ENCODE assay signal across 5 fruit fly cellular contexts in genomic region chr2L:161453-162175, dm6.
TF ChIP-seq lines count a peak whose summit lies in the region.

No protein-coding gene starts in this region.

TF ChIP-seq in whole organism, adult, 20 proteins besides CTCF, POLR2A, EP300 and RAD21 (continued from another document):
- peak; percentile 88 for TF ChIP-seq CG7101 (tag; optimal IDR thresholded peaks at IDR 0.05; lab: Kevin White, UChicago)
- TF ChIP-seq CG5204 (GFP tag; optimal IDR thresholded peaks at IDR 0.05; lab: Kevin White, UChicago), result peak; percentile 45
- TF ChIP-seq CG14711 (tag; optimal IDR thresholded peaks at IDR 0.05; lab: Kevin White, UChicago), result peak; percentile 65
TF ChIP-seq in whole organism, adult: peak in this region for 18.

TF ChIP-seq in whole organism, embryonic, 481 proteins besides CTCF, POLR2A, EP300 and RAD21 (continued from another document and continues in another):
- TF ChIP-seq CG1024 (GFP tag; IDR thresholded peaks at IDR 0.05; lab: Robert Waterston, UW), result no peak
- no peak for TF ChIP-seq hth (optimal IDR thresholded peaks at IDR 0.05; lab: Kevin White, UChicago)
- TF ChIP-seq CG7839 (tag; optimal IDR thresholded peaks at IDR 0.05; lab: Kevin White, UChicago), result no peak
- TF ChIP-seq Camta (GFP tag; optimal IDR thresholded peaks at IDR 0.05; lab: Kevin White, UChicago), result no peak
- TF ChIP-seq br (optimal IDR thresholded peaks at IDR 0.05; lab: Kevin White, UChicago), result no peak
- TF ChIP-seq tx (GFP tag; optimal IDR thresholded peaks at IDR 0.05; lab: Kevin White, UChicago), result no peak
- TF ChIP-seq CG6689 (GFP tag; IDR thresholded peaks at IDR 0.05; lab: Robert Waterston, UW), result no peak
- no peak for TF ChIP-seq jigr1 (GFP tag; IDR thresholded peaks at IDR 0.05; lab: Robert Waterston, UW)
- TF ChIP-seq Adf1 (GFP tag; IDR thresholded peaks at IDR 0.05; lab: Robert Waterston, UW), result no peak
- TF ChIP-seq sna (GFP tag; IDR thresholded peaks at IDR 0.05; lab: Robert Waterston, UW; ENCODE audit: partially characterized antibody), result no peak
- no peak for TF ChIP-seq CG11695 (GFP tag; IDR thresholded peaks at IDR 0.05; lab: Robert Waterston, UW)
- TF ChIP-seq ab (GFP tag; optimal IDR thresholded peaks at IDR 0.05; lab: Kevin White, UChicago), result peak; percentile 21
- TF ChIP-seq Ets97D (GFP tag; optimal IDR thresholded peaks at IDR 0.05; lab: Kevin White, UChicago), result no peak
- TF ChIP-seq Mrtf (GFP tag; IDR thresholded peaks at IDR 0.05; lab: Robert Waterston, UW), result no peak
- no peak for TF ChIP-seq CG13775 (GFP tag; optimal IDR thresholded peaks at IDR 0.05; lab: Kevin White, UChicago)
- TF ChIP-seq Oaz (GFP tag; IDR thresholded peaks at IDR 0.05; lab: Robert Waterston, UW), result no peak
- TF ChIP-seq pho (GFP tag; optimal IDR thresholded peaks at IDR 0.05; lab: Kevin White, UChicago), result peak; percentile 17
- TF ChIP-seq CG3726 (GFP tag; IDR thresholded peaks at IDR 0.05; lab: Robert Waterston, UW), result no peak
- no peak for TF ChIP-seq Scr (GFP tag; IDR thresholded peaks at IDR 0.05; lab: Robert Waterston, UW; ENCODE audit: partially characterized antibody)
- peak; percentile 52 for TF ChIP-seq CG8924 (tag; optimal IDR thresholded peaks at IDR 0.05; lab: Kevin White, UChicago)
- peak; percentile 58 for TF ChIP-seq zf30C (GFP tag; optimal IDR thresholded peaks at IDR 0.05; lab: Kevin White, UChicago)
- TF ChIP-seq Usf (GFP tag; optimal IDR thresholded peaks at IDR 0.05; lab: Kevin White, UChicago), result no peak
- TF ChIP-seq mirr (GFP tag; optimal IDR thresholded peaks at IDR 0.05; lab: Kevin White, UChicago), result peak; percentile 95
- TF ChIP-seq Spps (tag; optimal IDR thresholded peaks at IDR 0.05; lab: Kevin White, UChicago), result no peak
- TF ChIP-seq CG11696 (GFP tag; IDR thresholded peaks at IDR 0.05; lab: Robert Waterston, UW), result no peak
- no peak for TF ChIP-seq CG6654 (GFP tag; optimal IDR thresholded peaks at IDR 0.05; lab: Kevin White, UChicago)
- TF ChIP-seq toy (GFP tag; IDR thresholded peaks at IDR 0.05; lab: Robert Waterston, UW), result no peak
- TF ChIP-seq schlank (tag; optimal IDR thresholded peaks at IDR 0.05; lab: Kevin White, UChicago), result peak; percentile 3
- TF ChIP-seq B-H2 (GFP tag; optimal IDR thresholded peaks at IDR 0.05; lab: Kevin White, UChicago), result peak; percentile 89
- TF ChIP-seq MESR4 (GFP tag; optimal IDR thresholded peaks at IDR 0.05; lab: Kevin White, UChicago), result no peak
- peak; percentile 14 for TF ChIP-seq CG9437 (GFP tag; optimal IDR thresholded peaks at IDR 0.05; lab: Kevin White, UChicago)
- no peak for TF ChIP-seq CG7556 (GFP tag; optimal IDR thresholded peaks at IDR 0.05; lab: Kevin White, UChicago)
- no peak for TF ChIP-seq jing (GFP tag; optimal IDR thresholded peaks at IDR 0.05; lab: Kevin White, UChicago)
- peak; percentile 9 for TF ChIP-seq HmgD (GFP tag; optimal IDR thresholded peaks at IDR 0.05; lab: Kevin White, UChicago)

TF ChIP-seq in whole organism, prepupa, 60 proteins besides CTCF, POLR2A, EP300 and RAD21 (continued from another document and continues in another):
- no peak for TF ChIP-seq CG8632 (GFP tag; optimal IDR thresholded peaks at IDR 0.05; lab: Kevin White, UChicago)
- no peak for TF ChIP-seq CG11294 (GFP tag; IDR thresholded peaks at IDR 0.05; lab: Robert Waterston, UW)
- TF ChIP-seq CG6808 (GFP tag; optimal IDR thresholded peaks at IDR 0.05; lab: Kevin White, UChicago), result peak; percentile 41
- peak; percentile 13 for TF ChIP-seq achi (GFP tag; optimal IDR thresholded peaks at IDR 0.05; lab: Kevin White, UChicago)
- TF ChIP-seq CG7368 (GFP tag; optimal IDR thresholded peaks at IDR 0.05; lab: Kevin White, UChicago), result no peak
- peak; percentile 64 for TF ChIP-seq CG6276 (GFP tag; optimal IDR thresholded peaks at IDR 0.05; lab: Kevin White, UChicago)
- no peak for TF ChIP-seq CG6792 (GFP tag; optimal IDR thresholded peaks at IDR 0.05; lab: Kevin White, UChicago)
- TF ChIP-seq CG3919 (GFP tag; optimal IDR thresholded peaks at IDR 0.05; lab: Kevin White, UChicago), result no peak
- TF ChIP-seq Hr38 (GFP tag; optimal IDR thresholded peaks at IDR 0.05; lab: Kevin White, UChicago), result no peak
- TF ChIP-seq OdsH (GFP tag; optimal IDR thresholded peaks at IDR 0.05; lab: Kevin White, UChicago), result no peak
- TF ChIP-seq Smox (GFP tag; optimal IDR thresholded peaks at IDR 0.05; lab: Kevin White, UChicago), result peak; percentile 29
- TF ChIP-seq CG11902 (GFP tag; optimal IDR thresholded peaks at IDR 0.05; lab: Kevin White, UChicago), result no peak
- TF ChIP-seq Sox14 (GFP tag; optimal IDR thresholded peaks at IDR 0.05; lab: Kevin White, UChicago), result peak; percentile 35
- TF ChIP-seq esn (GFP tag; optimal IDR thresholded peaks at IDR 0.05; lab: Kevin White, UChicago), result no peak
- TF ChIP-seq dac (GFP tag; optimal IDR thresholded peaks at IDR 0.05; lab: Kevin White, UChicago), result no peak
- TF ChIP-seq lz (GFP tag; optimal IDR thresholded peaks at IDR 0.05; lab: Kevin White, UChicago), result no peak
- no peak for TF ChIP-seq CG8119 (GFP tag; IDR thresholded peaks at IDR 0.05; lab: Robert Waterston, UW)
- peak; percentile 46 for TF ChIP-seq CG16779 (tag; optimal IDR thresholded peaks at IDR 0.05; lab: Kevin White, UChicago)
- TF ChIP-seq Blimp-1 (GFP tag; optimal IDR thresholded peaks at IDR 0.05; lab: Kevin White, UChicago), result peak; percentile 11
- peak; percentile 51 to 80 for TF ChIP-seq ss (GFP tag; optimal IDR thresholded peaks at IDR 0.05; lab: Kevin White, UChicago)
- TF ChIP-seq CG10631 (GFP tag; optimal IDR thresholded peaks at IDR 0.05; lab: Kevin White, UChicago), result no peak
- TF ChIP-seq CG10669 (GFP tag; optimal IDR thresholded peaks at IDR 0.05; lab: Kevin White, UChicago), result peak; percentile 21
- TF ChIP-seq Lpt (GFP tag; optimal IDR thresholded peaks at IDR 0.05; lab: Kevin White, UChicago), result no peak
- no peak for TF ChIP-seq fd59A (GFP tag; optimal IDR thresholded peaks at IDR 0.05; lab: Kevin White, UChicago)
- TF ChIP-seq CG4318 (GFP tag; optimal IDR thresholded peaks at IDR 0.05; lab: Kevin White, UChicago), result no peak
- peak; percentile 65 for TF ChIP-seq fd85E (GFP tag; optimal IDR thresholded peaks at IDR 0.05; lab: Kevin White, UChicago)
- no peak for TF ChIP-seq CG15336 (GFP tag; IDR thresholded peaks at IDR 0.05; lab: Robert Waterston, UW)
- TF ChIP-seq Eip93F (GFP tag; optimal IDR thresholded peaks at IDR 0.05; lab: Kevin White, UChicago), result peak; percentile 90
- TF ChIP-seq CG1621 (tag; optimal IDR thresholded peaks at IDR 0.05; lab: Kevin White, UChicago), result peak; percentile 49
- TF ChIP-seq Hr4 (GFP tag; optimal IDR thresholded peaks at IDR 0.05; lab: Kevin White, UChicago), result no peak
- peak; percentile 82 for TF ChIP-seq svp (GFP tag; lab: Kevin White, UChicago)
- peak; percentile 20 to 21 for TF ChIP-seq salr (GFP tag; optimal IDR thresholded peaks at IDR 0.05; lab: Kevin White, UChicago)
- TF ChIP-seq CG6854 (GFP tag; optimal IDR thresholded peaks at IDR 0.05; lab: Kevin White, UChicago), result peak; percentile 62
- TF ChIP-seq net (GFP tag; optimal IDR thresholded peaks at IDR 0.05; lab: Kevin White, UChicago), result peak; percentile 52
- TF ChIP-seq eg (GFP tag; IDR thresholded peaks at IDR 0.05; lab: Robert Waterston, UW), result no peak

TF ChIP-seq in whole organism, pupa, 21 proteins besides CTCF, POLR2A, EP300 and RAD21 (continued from another document):
- TF ChIP-seq CG17806 (tag; optimal IDR thresholded peaks at IDR 0.05; lab: Kevin White, UChicago), result no peak

TF ChIP-seq in whole organism, wandering third instar larva, 38 proteins besides CTCF, POLR2A, EP300 and RAD21 (continued from another document):
- TF ChIP-seq Mio (GFP tag; optimal IDR thresholded peaks at IDR 0.05; lab: Kevin White, UChicago) (no peak), Dfd (GFP tag; optimal IDR thresholded peaks at IDR 0.05; lab: Kevin White, UChicago) (no peak), Rel (GFP tag; optimal IDR thresholded peaks at IDR 0.05; lab: Kevin White, UChicago) (peak; percentile 48), Rel (tag; optimal IDR thresholded peaks at IDR 0.05; lab: Kevin White, UChicago) (peak; percentile 71), psq (GFP tag; optimal IDR thresholded peaks at IDR 0.05; lab: Kevin White, UChicago) (peak; percentile 54), brk (GFP tag; optimal IDR thresholded peaks at IDR 0.05; lab: Kevin White, UChicago) (peak; percentile 87), pan (optimal IDR thresholded peaks at IDR 0.05; lab: Kevin White, UChicago) (no peak), h (GFP tag; optimal IDR thresholded peaks at IDR 0.05; lab: Kevin White, UChicago) (peak; percentile 61), Hnf4 (GFP tag; optimal IDR thresholded peaks at IDR 0.05; lab: Kevin White, UChicago) (peak; percentile 74), dl (GFP tag; optimal IDR thresholded peaks at IDR 0.05; lab: Kevin White, UChicago; ENCODE audit: insufficient read depth in 1 of 2, partially characterized antibody in 2 of 2) (peak in 1 of 2 experiments; percentile 50), HLH106 (tag; optimal IDR thresholded peaks at IDR 0.05; lab: Kevin White, UChicago) (no peak), Abd-B (GFP tag; optimal IDR thresholded peaks at IDR 0.05; lab: Kevin White, UChicago) (peak; percentile 20), usp (GFP tag; optimal IDR thresholded peaks at IDR 0.05; lab: Kevin White, UChicago) (no peak), GATAd (GFP tag; optimal IDR thresholded peaks at IDR 0.05; lab: Kevin White, UChicago) (no peak), foxo (GFP tag; optimal IDR thresholded peaks at IDR 0.05; lab: Kevin White, UChicago) (peak; percentile 17 to 75), jim (GFP tag; optimal IDR thresholded peaks at IDR 0.05; lab: Kevin White, UChicago) (no peak), rgr (GFP tag; optimal IDR thresholded peaks at IDR 0.05; lab: Kevin White, UChicago) (peak; percentile 1), Jra (GFP tag; optimal IDR thresholded peaks at IDR 0.05; lab: Kevin White, UChicago) (peak; percentile 83)
